Fruit fly (Drosophila melanogaster) whole organism, pupa: ENCODE results near the gene CG31807.
A peak's percentile ranks its signal among the peaks of the same experiment; 100 is the strongest.

ENCODE experiments used
- CG10348 ChIP-seq: fragments of 200-800 bp; sonication (Bioruptor generic); IDR thresholded peaks from 2 replicates; pipeline ENCODE4 v1.3.6; 2022; ENCODE audit warnings: missing biosample characterization, missing genetic modification characterization
- CG12605 ChIP-seq: fragments of 200-800 bp; sonication (Bioruptor generic); IDR thresholded peaks from 2 replicates; pipeline ENCODE4 v1.3.6; 2022; ENCODE audit warnings: missing biosample characterization, missing genetic modification characterization
- CG13204 ChIP-seq: fragments of 200-800 bp; sonication (Bioruptor generic); optimal IDR thresholded peaks from 2 replicates; lab custom pipeline; 2018; ENCODE audit warnings: missing biosample characterization, mild to moderate bottlenecking, missing genetic modification characterization, moderate library complexity
- CG14655 ChIP-seq: fragments of 200-800 bp; sonication (Bioruptor generic); optimal IDR thresholded peaks from 3 replicates; lab custom pipeline; 2017; ENCODE audit warnings: mild to moderate bottlenecking, missing biosample characterization, missing genetic modification reagents, missing genetic modification characterization
- CG15710 ChIP-seq: fragments of 200-800 bp; sonication (Bioruptor generic); optimal IDR thresholded peaks from 2 replicates; lab custom pipeline; 2018; ENCODE audit warnings: missing biosample characterization, mild to moderate bottlenecking, missing genetic modification characterization, moderate library complexity
- CG17806 ChIP-seq: fragments of 200-800 bp; sonication (Bioruptor generic); optimal IDR thresholded peaks from 2 replicates; lab custom pipeline; 2018; ENCODE audit warnings: missing biosample characterization, mild to moderate bottlenecking, missing genetic modification characterization, moderate library complexity
- CG32121 ChIP-seq: fragments of 200-800 bp; sonication (Bioruptor generic); IDR thresholded peaks from 2 replicates; pipeline ENCODE4 v1.3.6; 2022; ENCODE audit warnings: missing biosample characterization, missing genetic modification characterization
- CG34367 ChIP-seq: fragments of 200-800 bp; sonication (Bioruptor generic); optimal IDR thresholded peaks from 2 replicates; lab custom pipeline; 2018; ENCODE audit warnings: missing biosample characterization, mild to moderate bottlenecking, missing genetic modification characterization
- CG8159 ChIP-seq: fragments of 200-800 bp; sonication (Bioruptor generic); optimal IDR thresholded peaks from 3 replicates; lab custom pipeline; 2018; ENCODE audit warnings: missing biosample characterization, mild to moderate bottlenecking, missing genetic modification characterization, moderate library complexity
- CG8301 ChIP-seq: fragments of 200-800 bp; sonication (Bioruptor generic); optimal IDR thresholded peaks from 2 replicates; lab custom pipeline; 2018; ENCODE audit warnings: missing biosample characterization, mild to moderate bottlenecking, missing genetic modification characterization
- CG9948 ChIP-seq: fragments of 200-800 bp; sonication (Bioruptor generic); optimal IDR thresholded peaks from 2 replicates; lab custom pipeline; 2018; ENCODE audit warnings: missing biosample characterization, mild to moderate bottlenecking, missing genetic modification characterization, moderate library complexity
- D1 ChIP-seq: fragments of 200-800 bp; sonication (Bioruptor generic); optimal IDR thresholded peaks from 2 replicates; lab custom pipeline; 2018; ENCODE audit warnings: missing biosample characterization, mild to moderate bottlenecking, missing genetic modification characterization, moderate library complexity
- EcR ChIP-seq: fragments of 200-800 bp; sonication (Bioruptor generic); optimal IDR thresholded peaks from 3 replicates; lab custom pipeline; 2019; ENCODE audit warnings: missing biosample characterization, missing genetic modification characterization, mild to moderate bottlenecking, moderate library complexity, missing genetic modification reagents
- Ets98B ChIP-seq: fragments of 200-800 bp; sonication (Bioruptor generic); IDR thresholded peaks from 2 replicates; pipeline ENCODE4 v1.3.6; 2022; ENCODE audit warnings: missing biosample characterization, missing genetic modification characterization
- Pif1A ChIP-seq: fragments of 200-800 bp; sonication (Bioruptor generic); optimal IDR thresholded peaks from 3 replicates; lab custom pipeline; 2016; ENCODE audit warnings: missing biosample characterization, missing genetic modification characterization
- Pif1B ChIP-seq: fragments of 200-800 bp; sonication (Bioruptor generic); optimal IDR thresholded peaks from 3 replicates; lab custom pipeline; 2016; ENCODE audit warnings: missing biosample characterization, missing genetic modification characterization
- Snoo ChIP-seq: fragments of 200-800 bp; sonication (Bioruptor generic); optimal IDR thresholded peaks from 3 replicates; lab custom pipeline; 2017; ENCODE audit warnings: missing biosample characterization, mild to moderate bottlenecking, missing genetic modification characterization, inconsistent platforms
- fd96Ca ChIP-seq: fragments of 200-800 bp; sonication (Bioruptor generic); IDR thresholded peaks from 3 replicates; pipeline ENCODE4 v1.3.6; 2022; ENCODE audit warnings: missing biosample characterization, missing genetic modification characterization
- gl ChIP-seq: fragments of 200-800 bp; sonication (Bioruptor generic); optimal IDR thresholded peaks from 2 replicates; lab custom pipeline; 2018; ENCODE audit warnings: missing biosample characterization, mild to moderate bottlenecking, missing genetic modification characterization
- rn ChIP-seq: fragments of 200-800 bp; sonication (Bioruptor generic); IDR thresholded peaks from 2 replicates; pipeline ENCODE4 v1.3.6; 2022; ENCODE audit warnings: missing biosample characterization, missing genetic modification characterization

The CG31807 gene

dm6 chr2L:16711891-16712290, 28.1 kb upstream of the CG31807 start:
- no peak for TF ChIP-seq Ets98B (GFP tag; lab: Robert Waterston, UW)
- TF ChIP-seq CG13204 (GFP tag; lab: Kevin White, UChicago), result no peak
- no peak for TF ChIP-seq fd96Ca (GFP tag; lab: Robert Waterston, UW)
- TF ChIP-seq CG10348, result no peak
- no peak for TF ChIP-seq CG14655 (GFP tag; lab: Kevin White, UChicago)
- no peak for TF ChIP-seq rn (GFP tag; lab: Robert Waterston, UW)
- TF ChIP-seq CG17806 (tag; lab: Kevin White, UChicago), result no peak
- no peak for TF ChIP-seq EcR
- no peak for TF ChIP-seq CG9948
- no peak for TF ChIP-seq Pif1A (GFP tag; lab: Kevin White, UChicago)
- TF ChIP-seq CG34367 (tag; lab: Kevin White, UChicago), result no peak
- TF ChIP-seq CG15710 (tag; lab: Kevin White, UChicago), result no peak
- TF ChIP-seq CG8159 (tag; lab: Kevin White, UChicago), result no peak
- TF ChIP-seq Snoo (tag; lab: Kevin White, UChicago), result no peak

DNA sequence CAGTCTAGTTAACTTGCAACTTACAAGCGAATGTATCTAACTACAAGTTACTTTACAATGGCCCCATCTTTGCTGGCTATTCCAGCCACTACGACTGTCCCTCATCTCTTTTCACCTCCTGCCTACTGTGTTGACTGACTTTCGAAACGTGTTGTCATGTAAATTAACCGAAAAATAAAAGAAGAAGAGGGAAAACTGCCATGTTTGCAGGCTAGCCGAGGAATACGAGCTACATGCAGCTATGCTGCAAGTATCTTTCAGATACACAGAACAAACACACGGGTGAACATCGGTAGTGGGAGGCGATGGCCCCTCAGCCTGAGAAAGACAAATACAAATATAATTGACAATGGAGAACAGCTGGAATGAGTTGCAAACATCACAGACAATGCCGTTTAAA, 26.9 kb upstream of the CG31807 start:
- TF ChIP-seq fd96Ca (GFP tag; lab: Robert Waterston, UW), result no peak
- no peak for TF ChIP-seq CG14655 (GFP tag; lab: Kevin White, UChicago)
- TF ChIP-seq Snoo (tag; lab: Kevin White, UChicago), result no peak
- no peak for TF ChIP-seq CG15710 (tag; lab: Kevin White, UChicago)
- TF ChIP-seq CG8159 (tag; lab: Kevin White, UChicago), result no peak
- TF ChIP-seq CG17806 (tag; lab: Kevin White, UChicago), result no peak
- TF ChIP-seq gl (tag; lab: Kevin White, UChicago), result no peak
- TF ChIP-seq Pif1B, result no peak
- no peak for TF ChIP-seq CG9948
- TF ChIP-seq EcR, result no peak
- no peak for TF ChIP-seq CG10348

DNA sequence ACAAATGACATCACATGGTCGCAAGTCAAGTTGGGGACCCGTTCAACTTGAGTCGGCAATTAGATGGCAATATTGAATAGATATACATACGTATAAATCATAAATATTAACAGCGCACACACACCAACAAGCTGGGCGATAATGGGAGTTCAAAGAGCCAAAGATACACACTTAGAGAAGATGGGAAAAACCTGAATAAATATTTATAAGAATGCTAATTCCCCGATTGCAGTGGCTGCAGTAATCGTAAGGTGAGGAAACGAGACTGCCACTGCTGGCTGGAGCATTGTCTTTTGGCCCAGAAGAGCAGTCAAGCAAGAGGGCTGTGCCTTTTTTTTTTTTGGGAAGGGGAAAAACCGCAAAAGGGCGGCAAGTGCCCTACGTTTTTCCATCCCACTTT, 26.4 kb upstream of the CG31807 start:
- TF ChIP-seq CG8159 (tag; lab: Kevin White, UChicago), result no peak
- no peak for TF ChIP-seq CG32121 (GFP tag; lab: Robert Waterston, UW)
- TF ChIP-seq CG17806 (tag; lab: Kevin White, UChicago), result no peak
- no peak for TF ChIP-seq CG8301 (tag; lab: Kevin White, UChicago)
- TF ChIP-seq rn (GFP tag; lab: Robert Waterston, UW), result no peak

dm6 chr2L:16709693-16710092, 25.9 kb upstream of the CG31807 start:
- TF ChIP-seq D1 (tag; lab: Kevin White, UChicago) (no peak), CG8159 (tag; lab: Kevin White, UChicago) (no peak), rn (GFP tag; lab: Robert Waterston, UW) (no peak), CG15710 (tag; lab: Kevin White, UChicago) (no peak), fd96Ca (GFP tag; lab: Robert Waterston, UW) (no peak), Pif1B (peak; percentile 44), CG12605 (GFP tag; lab: Robert Waterston, UW) (peak; percentile 88), Pif1A (GFP tag; lab: Kevin White, UChicago) (peak; percentile 7), EcR (no peak)

DNA sequence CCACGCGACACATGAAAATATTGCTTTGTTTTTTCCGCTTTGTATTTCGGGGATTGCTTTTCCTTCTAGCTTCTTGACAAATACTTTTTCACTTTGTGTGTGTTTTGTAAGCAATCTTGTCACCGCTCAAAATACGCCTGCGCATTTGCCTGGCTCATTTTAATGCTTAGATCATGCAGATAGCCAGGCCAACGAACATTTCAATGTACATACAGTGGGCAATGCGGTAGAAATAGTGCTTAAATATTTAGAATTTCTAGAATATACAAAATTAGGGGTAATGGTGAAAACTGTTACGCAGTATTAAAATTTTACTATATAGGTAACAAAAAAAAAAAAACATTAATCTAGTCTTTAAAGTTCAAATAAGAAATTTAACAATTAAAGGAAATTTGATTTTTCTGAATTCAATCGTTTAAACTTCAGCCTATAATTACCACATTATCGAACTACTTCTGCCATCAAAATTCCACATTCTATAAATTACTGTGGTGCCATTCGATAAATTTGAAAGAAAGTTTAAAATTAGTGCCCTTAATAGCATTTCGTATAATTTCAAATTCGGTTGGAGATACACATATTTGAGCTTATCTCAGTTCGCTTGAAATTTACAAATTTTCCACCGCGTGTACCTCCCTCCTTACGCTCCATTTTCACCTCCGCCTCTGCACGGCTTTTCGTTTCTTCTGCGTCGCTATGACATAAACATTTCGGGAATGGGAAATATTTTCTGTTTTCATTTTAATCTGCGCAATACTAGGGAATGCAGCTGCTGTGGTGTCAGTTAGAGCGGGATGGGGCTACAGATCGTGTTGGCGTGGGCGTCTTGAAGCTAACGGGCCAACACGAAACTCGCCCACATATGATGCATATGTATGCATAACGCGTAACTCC, 23.3 kb upstream of the CG31807 start:
- TF ChIP-seq CG8159 (tag; lab: Kevin White, UChicago), result no peak
- no peak for TF ChIP-seq fd96Ca (GFP tag; lab: Robert Waterston, UW)
- TF ChIP-seq EcR, result no peak
- TF ChIP-seq CG15710 (tag; lab: Kevin White, UChicago), result no peak
- TF ChIP-seq gl (tag; lab: Kevin White, UChicago), result no peak
- TF ChIP-seq rn (GFP tag; lab: Robert Waterston, UW), result no peak
- TF ChIP-seq CG14655 (GFP tag; lab: Kevin White, UChicago), result no peak
- TF ChIP-seq Pif1B, result no peak

- TF ChIP-seq D1 (tag; lab: Kevin White, UChicago), result no peak
- TF ChIP-seq CG17806 (tag; lab: Kevin White, UChicago), result no peak
- peak; percentile 37 for TF ChIP-seq Snoo (tag; lab: Kevin White, UChicago)
- peak; percentile 60 for TF ChIP-seq Pif1A (GFP tag; lab: Kevin White, UChicago)
- TF ChIP-seq gl (tag; lab: Kevin White, UChicago), result no peak
- TF ChIP-seq Pif1B, result peak; percentile 43
- TF ChIP-seq rn (GFP tag; lab: Robert Waterston, UW), result no peak
- TF ChIP-seq Ets98B (GFP tag; lab: Robert Waterston, UW), result no peak
- TF ChIP-seq CG9948, result no peak
- TF ChIP-seq CG34367 (tag; lab: Kevin White, UChicago), result no peak
- TF ChIP-seq CG8301 (tag; lab: Kevin White, UChicago), result no peak
- TF ChIP-seq CG15710 (tag; lab: Kevin White, UChicago), result peak; percentile 50
- TF ChIP-seq CG13204 (GFP tag; lab: Kevin White, UChicago), result no peak
- TF ChIP-seq fd96Ca (GFP tag; lab: Robert Waterston, UW), result no peak
- no peak for TF ChIP-seq EcR
- no peak for TF ChIP-seq CG32121 (GFP tag; lab: Robert Waterston, UW)
- TF ChIP-seq CG10348, result no peak
- TF ChIP-seq, all 21 proteins: peak for 4
Observed at dm6 chr2L:16703753-16704152, 19.9 kb upstream of the CG31807 start.
